Worm (Caenorhabditis elegans) whole organism, midembryonic: ENCODE results near the gene W06D11.5.
"Not testable (repeated sequence)": the region's sequence is repeated elsewhere in the genome, so short reads cannot be mapped to it uniquely, and the experiment has no call there.

ENCODE experiments used
- T22C8.4 ChIP-seq: fragments of 200-800 bp; sonication (Bioruptor generic); IDR thresholded peaks from 2 replicates; pipeline ENCODE4 v1.3.6; 2022; ENCODE audit warnings: missing genetic modification characterization, missing compliant biosample characterization
- cog-1 ChIP-seq: sonication (generic microtip); optimal IDR thresholded peaks from 2 replicates; lab custom pipeline; 2016; ENCODE audit warnings: missing genetic modification characterization, missing compliant biosample characterization
- flt-1 ChIP-seq: fragments of 200-800 bp; sonication (Bioruptor generic); IDR thresholded peaks from 2 replicates; pipeline ENCODE4 v1.3.6; 2022; ENCODE audit warnings: missing genetic modification characterization, missing compliant biosample characterization
- klf-2 ChIP-seq: fragments of 200-800 bp; sonication (Bioruptor generic); conservative IDR thresholded peaks from 2 replicates; pipeline ENCODE4 v1.3.6; 2022; ENCODE audit warnings: missing genetic modification reagents, missing genetic modification characterization, missing compliant biosample characterization
- med-1 ChIP-seq: sonication (generic microtip); optimal IDR thresholded peaks from 2 replicates; lab custom pipeline; 2017; ENCODE audit warnings: missing genetic modification characterization, mild to moderate bottlenecking, missing compliant biosample characterization, antibody characterized with exemption, missing genetic modification reagents; ENCODE audit not compliant: insufficient read depth
- ref-1 ChIP-seq: fragments of 200-800 bp; sonication (Bioruptor generic); conservative IDR thresholded peaks from 2 replicates; pipeline ENCODE4 v1.3.6; 2022; ENCODE audit warnings: missing genetic modification reagents, missing genetic modification characterization, missing compliant biosample characterization
- tab-1 ChIP-seq: fragments of 200-800 bp; sonication (Bioruptor generic); IDR thresholded peaks from 2 replicates; pipeline ENCODE4 v1.3.6; 2022; ENCODE audit warnings: missing genetic modification characterization, missing compliant biosample characterization
- ztf-23 ChIP-seq: fragments of 200-800 bp; sonication (Bioruptor generic); IDR thresholded peaks from 2 replicates; pipeline ENCODE4 v1.3.6; 2022; ENCODE audit warnings: missing genetic modification reagents, missing genetic modification characterization, missing compliant biosample characterization
- ztf-29 ChIP-seq: fragments of 200-800 bp; sonication (Bioruptor generic); IDR thresholded peaks from 2 replicates; pipeline ENCODE4 v1.3.6; 2022; ENCODE audit warnings: missing genetic modification reagents, missing genetic modification characterization, missing compliant biosample characterization

The W06D11.5 gene

DNA sequence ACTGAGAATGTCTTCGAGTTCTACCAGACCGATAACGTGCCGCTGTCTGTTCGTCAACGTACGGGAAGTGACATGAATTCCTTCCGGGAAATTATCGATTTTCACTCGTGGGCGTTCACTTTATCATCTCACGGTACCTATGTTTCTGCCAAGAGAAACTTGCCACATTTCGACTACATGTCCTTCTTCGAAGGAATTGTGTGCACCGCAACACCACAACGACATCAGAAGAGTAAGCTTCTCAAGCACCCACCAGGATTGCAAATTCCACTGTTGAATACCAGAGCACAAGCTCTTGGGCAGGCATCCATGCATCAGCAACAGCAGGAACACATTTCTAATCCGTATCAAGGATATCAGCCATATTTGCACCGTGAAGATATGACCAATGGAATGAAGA is 15.8 kb upstream of the W06D11.5 start:
- TF ChIP-seq med-1 (GFP tag; lab: Kevin White, UChicago) (no peak), cog-1 (no peak), tab-1 (GFP tag; lab: Robert Waterston, UW) (no peak), ztf-23 (GFP tag; lab: Robert Waterston, UW) (no peak), klf-2 (no peak), ztf-29 (GFP tag; lab: Robert Waterston, UW) (no peak), T22C8.4 (GFP tag; lab: Robert Waterston, UW) (no peak), flt-1 (GFP tag; lab: Robert Waterston, UW) (no peak), ref-1 (GFP tag; lab: Robert Waterston, UW) (no peak)

- TF ChIP-seq ztf-29 (GFP tag; lab: Robert Waterston, UW) (no peak), klf-2 (no peak), ztf-23 (GFP tag; lab: Robert Waterston, UW) (no peak), flt-1 (GFP tag; lab: Robert Waterston, UW) (no peak), ref-1 (GFP tag; lab: Robert Waterston, UW) (no peak), T22C8.4 (GFP tag; lab: Robert Waterston, UW) (no peak), tab-1 (GFP tag; lab: Robert Waterston, UW) (no peak), cog-1 (no peak), med-1 (GFP tag; lab: Kevin White, UChicago) (no peak)
Observed at ce11 chrX:12285496-12285895, 14.4 kb upstream of the W06D11.5 start, which contains the start of gene lips-2. Gene lips-2, plus strand, starts transcription at chrX:12285796.

ce11 chrX:12288254-12288653 is 11.7 kb upstream of the W06D11.5 start, which contains the start of gene C04B4.5:
Gene C04B4.5, minus strand, starts transcription at chrX:12288354.
- TF ChIP-seq T22C8.4 (GFP tag; lab: Robert Waterston, UW) (no peak), ztf-23 (GFP tag; lab: Robert Waterston, UW) (no peak), med-1 (GFP tag; lab: Kevin White, UChicago) (no peak), flt-1 (GFP tag; lab: Robert Waterston, UW) (no peak), klf-2 (no peak), cog-1 (no peak), tab-1 (GFP tag; lab: Robert Waterston, UW) (no peak), ztf-29 (GFP tag; lab: Robert Waterston, UW) (no peak), ref-1 (GFP tag; lab: Robert Waterston, UW) (no peak)

DNA sequence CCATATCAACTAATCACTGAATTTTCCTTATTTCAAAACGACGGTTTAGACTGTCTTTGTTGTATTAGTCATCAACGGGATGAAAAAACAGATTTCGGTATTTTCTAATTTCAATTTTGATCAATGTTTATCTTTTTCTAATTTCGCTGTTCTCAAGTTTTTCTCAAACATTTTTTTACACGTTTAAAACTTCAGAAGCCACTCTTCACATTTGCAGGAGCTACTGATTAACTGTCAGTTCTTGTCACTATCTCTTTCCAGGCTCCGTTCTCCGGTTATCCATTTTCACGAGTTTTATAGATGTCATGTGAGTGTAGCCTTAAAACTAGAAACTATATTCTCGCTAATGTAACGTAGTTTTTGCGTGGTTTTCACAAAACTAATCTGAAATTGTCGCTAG is 9.4 kb upstream of the W06D11.5 start, which contains the start of gene C04B4.4:
Gene C04B4.4 (plus strand): TSS at position 301 of the 400 bp plus-strand sequence.
- TF ChIP-seq ztf-29 (GFP tag; lab: Robert Waterston, UW) (no peak), ref-1 (GFP tag; lab: Robert Waterston, UW) (no peak), tab-1 (GFP tag; lab: Robert Waterston, UW) (no peak), flt-1 (GFP tag; lab: Robert Waterston, UW) (no peak)

DNA sequence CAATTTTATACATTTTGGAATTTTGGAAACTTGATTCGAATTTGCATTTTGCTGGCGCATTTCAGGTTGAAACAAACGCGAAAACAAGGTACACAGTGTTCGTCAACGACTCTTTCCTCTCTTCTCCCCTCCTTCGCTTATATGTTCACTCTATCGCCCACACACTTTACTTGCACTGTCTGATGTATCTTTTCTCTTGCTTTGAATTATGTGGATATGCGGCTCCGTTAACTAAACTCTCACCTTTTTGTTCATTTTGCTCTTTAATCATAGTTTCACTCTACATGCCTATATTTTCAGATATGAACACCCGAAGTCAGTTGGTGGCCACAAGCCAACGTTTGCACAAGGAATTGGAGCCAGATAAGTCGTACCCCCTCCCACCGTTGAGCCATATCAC is 5.7 kb upstream of the W06D11.5 start, which contains the start of gene W06D11.1:
Gene W06D11.1 (plus strand): TSS at position 301 of the 400 bp plus-strand sequence.
- TF ChIP-seq klf-2 = no peak
- TF ChIP-seq T22C8.4 (GFP tag; lab: Robert Waterston, UW) = no peak
- no peak for TF ChIP-seq cog-1
- TF ChIP-seq ztf-23 (GFP tag; lab: Robert Waterston, UW) = no peak
- no peak for TF ChIP-seq med-1 (GFP tag; lab: Kevin White, UChicago)
- no peak for TF ChIP-seq tab-1 (GFP tag; lab: Robert Waterston, UW)
- no peak for TF ChIP-seq ref-1 (GFP tag; lab: Robert Waterston, UW)
- no peak for TF ChIP-seq ztf-29 (GFP tag; lab: Robert Waterston, UW)
- TF ChIP-seq flt-1 (GFP tag; lab: Robert Waterston, UW) = no peak

ce11 chrX:12296392-12296791 is 3.5 kb upstream of the W06D11.5 start, which contains the start of gene W06D11.2:
Gene W06D11.2, minus strand, starts transcription at chrX:12296730.
- TF ChIP-seq cog-1 (no peak), ztf-23 (GFP tag; lab: Robert Waterston, UW) (no peak), tab-1 (GFP tag; lab: Robert Waterston, UW) (no peak), ref-1 (GFP tag; lab: Robert Waterston, UW) (no peak), med-1 (GFP tag; lab: Kevin White, UChicago) (no peak)

ce11 chrX:12298324-12298723 is 1.6 kb upstream of the W06D11.5 start, which contains the start of gene W06D11.3:
Gene W06D11.3, plus strand, starts transcription at chrX:12298683.
- TF ChIP-seq T22C8.4 (GFP tag; lab: Robert Waterston, UW) = no peak
- no peak for TF ChIP-seq tab-1 (GFP tag; lab: Robert Waterston, UW)
- TF ChIP-seq ref-1 (GFP tag; lab: Robert Waterston, UW) = no peak
- TF ChIP-seq cog-1 = no peak
- no peak for TF ChIP-seq klf-2
- no peak for TF ChIP-seq ztf-29 (GFP tag; lab: Robert Waterston, UW)
- TF ChIP-seq ztf-23 (GFP tag; lab: Robert Waterston, UW) = no peak
- TF ChIP-seq med-1 (GFP tag; lab: Kevin White, UChicago) = no peak
- no peak for TF ChIP-seq flt-1 (GFP tag; lab: Robert Waterston, UW)

DNA sequence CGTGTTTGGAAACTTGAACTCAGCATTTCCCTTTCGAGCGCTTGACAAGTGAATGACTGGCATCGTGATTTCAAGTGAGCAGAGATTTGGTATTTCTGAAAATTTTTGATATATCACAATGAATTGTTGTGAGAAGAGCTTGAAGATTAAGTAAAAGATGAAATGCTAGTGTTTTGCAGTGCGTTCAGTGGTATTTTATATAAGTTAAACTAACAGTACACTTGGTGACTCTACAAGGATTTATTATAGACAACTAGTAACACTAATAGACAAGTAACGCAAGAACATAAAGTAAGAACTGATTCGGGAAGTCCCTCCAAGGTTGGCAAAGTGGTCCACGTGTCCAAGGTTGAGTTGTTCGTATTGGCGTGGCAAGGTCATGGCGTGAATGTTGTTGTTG is 2.8 kb downstream of the W06D11.5 start, which contains the start of gene dot-1.3:
Gene dot-1.3 (minus strand): TSS at position 101 of the 400 bp plus-strand sequence.
- not testable (repeated sequence) for TF ChIP-seq ref-1 (GFP tag; lab: Robert Waterston, UW); med-1 (GFP tag; lab: Kevin White, UChicago); tab-1 (GFP tag; lab: Robert Waterston, UW)

DNA sequence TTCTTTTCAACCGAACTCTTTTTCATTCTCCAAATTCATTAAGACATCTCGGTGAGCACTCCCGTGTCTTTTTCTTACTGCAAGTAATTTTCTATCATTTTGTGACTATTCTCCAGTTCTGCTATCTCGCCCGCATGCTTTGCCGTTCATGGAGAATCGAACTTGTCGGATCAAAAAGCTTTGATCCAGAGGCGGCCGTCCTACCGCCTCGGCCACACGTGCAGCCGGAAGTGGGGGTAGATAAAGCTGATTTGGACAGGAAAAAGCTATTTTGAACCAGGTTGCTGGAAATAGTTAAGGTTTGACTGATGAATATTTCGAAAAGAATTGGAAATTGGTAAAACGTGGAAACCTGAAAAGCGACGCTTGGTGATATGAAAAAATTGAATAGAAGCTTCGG is 4.3 kb downstream of the W06D11.5 start:
- TF ChIP-seq ztf-23 (GFP tag; lab: Robert Waterston, UW) = no peak
- no peak for TF ChIP-seq flt-1 (GFP tag; lab: Robert Waterston, UW)
- TF ChIP-seq ztf-29 (GFP tag; lab: Robert Waterston, UW) = no peak
- TF ChIP-seq ref-1 (GFP tag; lab: Robert Waterston, UW) = no peak
- TF ChIP-seq med-1 (GFP tag; lab: Kevin White, UChicago) = no peak
- no peak for TF ChIP-seq tab-1 (GFP tag; lab: Robert Waterston, UW)
- no peak for TF ChIP-seq T22C8.4 (GFP tag; lab: Robert Waterston, UW)
- no peak for TF ChIP-seq klf-2
- TF ChIP-seq cog-1 = no peak
